Fruit fly (Drosophila melanogaster): Measurements from ENCODE around the gene snk.

The snk gene

dm6 chr3R:13057121-13057805, 14.7 kb upstream of the snk start, which contains the start of gene sim:
TSS of gene sim (plus strand) at chr3R:13057755.
- no peak for TF ChIP-seq noc (tag; optimal IDR thresholded peaks at IDR 0.05)

- no peak for TF ChIP-seq noc (tag; optimal IDR thresholded peaks at IDR 0.05)
These were observed 14.0 kb upstream of the snk start for dm6 chr3R:13056553-13056952.

- no peak for TF ChIP-seq noc (tag; optimal IDR thresholded peaks at IDR 0.05)
These were observed 9.5 kb upstream of the snk start, which contains the start of gene pic for dm6 chr3R:13051942-13052693. TSS of gene pic (plus strand) at chr3R:13052245.

- TF ChIP-seq noc (tag; optimal IDR thresholded peaks at IDR 0.05) = peak; percentile 59
These were observed 8.7 kb upstream of the snk start, which contains the start of gene CG7966 for dm6 chr3R:13051298-13051723. TSS of gene CG7966 (minus strand) at chr3R:13051453.

- TF ChIP-seq noc (tag; optimal IDR thresholded peaks at IDR 0.05) = no peak
These were observed 4.9 kb upstream of the snk start, which contains the start of gene CG31157 for dm6 chr3R:13047431-13047830. TSS of gene CG31157 (plus strand) at chr3R:13047731.

dm6 chr3R:13044459-13044858, 1.9 kb upstream of the snk start, which contains the start of gene Hsc70-2:
TSS of gene Hsc70-2 (plus strand) at chr3R:13044759.
- TF ChIP-seq noc (tag; optimal IDR thresholded peaks at IDR 0.05) = no peak

- no peak for TF ChIP-seq noc (tag; optimal IDR thresholded peaks at IDR 0.05)
These were observed 1.3 kb upstream of the snk start, which contains the start of gene CG45122 for dm6 chr3R:13043857-13044256. TSS of gene CG45122 (plus strand) at chr3R:13044157.

dm6 chr3R:13041750-13042149, 820 bp downstream of the snk start, which contains the start of gene CG11670:
TSS of gene CG11670 (plus strand) at chr3R:13042050.
- TF ChIP-seq noc (tag; optimal IDR thresholded peaks at IDR 0.05) = no peak

- TF ChIP-seq noc (tag; optimal IDR thresholded peaks at IDR 0.05) = no peak
These were observed 3.5 kb downstream of the snk start for dm6 chr3R:13039037-13039583.

dm6 chr3R:13038075-13038474, 4.5 kb downstream of the snk start, which contains the start of gene CG11668:
TSS of gene CG11668 (plus strand) at chr3R:13038375.
- no peak for TF ChIP-seq noc (tag; optimal IDR thresholded peaks at IDR 0.05)

dm6 chr3R:13036064-13036463, 6.5 kb downstream of the snk start:
- TF ChIP-seq noc (tag; optimal IDR thresholded peaks at IDR 0.05) = no peak

dm6 chr3R:13033670-13034069, 8.9 kb downstream of the snk start:
- TF ChIP-seq noc (tag; optimal IDR thresholded peaks at IDR 0.05) = no peak

- peak; percentile 64 for TF ChIP-seq noc (tag; optimal IDR thresholded peaks at IDR 0.05)
These were observed 9.6 kb downstream of the snk start for dm6 chr3R:13032975-13033445.

dm6 chr3R:13032323-13032722, 10.2 kb downstream of the snk start, which contains the start of gene ry:
TSS of gene ry (plus strand) at chr3R:13032528.
- TF ChIP-seq noc (tag; optimal IDR thresholded peaks at IDR 0.05) = no peak

- TF ChIP-seq noc (tag; optimal IDR thresholded peaks at IDR 0.05) = no peak
These were observed 12.1 kb downstream of the snk start, which contains the start of the genes CG46281 and CG46280 for dm6 chr3R:13030257-13031173. TSS of gene CG46281 (minus strand) at chr3R:13030307. TSS of gene CG46280 (minus strand) at chr3R:13030659.

All from whole organism, larva.